Fruit fly (Drosophila melanogaster) whole organism, embryonic: ENCODE data around the gene Spn28Db.

ENCODE experiments used
- CG4360 ChIP-seq: fragments of 200-800 bp; sonication (Bioruptor generic); IDR thresholded peaks from 2 replicates; pipeline ENCODE4 v1.3.6; 2022; ENCODE audit warnings: missing biosample characterization, missing genetic modification characterization
- CG6654 ChIP-seq: fragments of 200-800 bp; sonication (Bioruptor generic); optimal IDR thresholded peaks from 2 replicates; lab custom pipeline; 2017; ENCODE audit warnings: missing biosample characterization, mild to moderate bottlenecking, missing genetic modification characterization
- CG7839 ChIP-seq: fragments of 200-800 bp; sonication (Bioruptor generic); optimal IDR thresholded peaks from 3 replicates; lab custom pipeline; 2018; ENCODE audit warnings: missing biosample characterization, mild to moderate bottlenecking, missing genetic modification characterization, moderate library complexity
- Jarid2 ChIP-seq: fragments of 200-800 bp; sonication (Bioruptor generic); optimal IDR thresholded peaks from 3 replicates; lab custom pipeline; 2017; ENCODE audit warnings: mild to moderate bottlenecking, missing biosample characterization, missing genetic modification reagents, missing genetic modification characterization
- MBD-R2 ChIP-seq: fragments of 200-800 bp; sonication (Bioruptor generic); IDR thresholded peaks from 2 replicates; pipeline ENCODE4 v1.3.6; 2022; ENCODE audit warnings: missing biosample characterization, missing genetic modification characterization
- grau ChIP-seq: fragments of 200-800 bp; optimal IDR thresholded peaks from 3 replicates; lab custom pipeline; 2019; ENCODE audit warnings: missing biosample characterization, mild to moderate bottlenecking, missing genetic modification characterization, moderate library complexity
- hbn ChIP-seq: fragments of 200-800 bp; sonication (Bioruptor generic); IDR thresholded peaks from 2 replicates; pipeline ENCODE4 v1.3.6; 2022; ENCODE audit warnings: missing biosample characterization, missing genetic modification characterization; ENCODE audit not compliant: partially characterized antibody
- lilli ChIP-seq: fragments of 200-800 bp; sonication (Bioruptor generic); optimal IDR thresholded peaks from 3 replicates; lab custom pipeline; 2016; ENCODE audit warnings: missing biosample characterization, missing genetic modification characterization
- mam ChIP-seq: fragments of 200-800 bp; sonication (Bioruptor generic); optimal IDR thresholded peaks from 3 replicates; lab custom pipeline; 2016; ENCODE audit warnings: missing biosample characterization, missing genetic modification characterization
- shn ChIP-seq: fragments of 200-800 bp; sonication (Bioruptor generic); optimal IDR thresholded peaks from 3 replicates; lab custom pipeline; 2016; ENCODE audit warnings: missing biosample characterization, missing genetic modification characterization

DNA sequence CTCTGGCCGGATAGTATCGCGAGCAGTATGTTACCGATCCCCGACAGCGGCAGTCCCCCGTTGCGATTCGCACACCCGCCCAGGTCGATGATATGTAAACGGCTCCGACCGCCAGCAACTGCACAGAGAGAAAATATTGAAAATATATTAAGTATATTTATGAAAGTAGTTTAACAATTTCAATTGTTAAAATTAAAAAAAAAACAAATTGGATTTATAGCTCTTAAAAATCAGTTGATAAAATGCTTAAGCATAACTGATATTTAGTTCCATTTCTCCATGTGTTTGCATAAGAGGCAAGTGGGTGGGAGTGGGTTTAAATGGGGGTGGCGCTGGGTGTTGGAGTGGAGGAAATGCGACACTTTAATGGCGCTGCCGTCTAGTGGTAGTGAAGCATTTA, 41.0 kb downstream of the Spn28Db start:
- TF ChIP-seq shn (GFP tag; lab: Kevin White, UChicago): no peak
- no peak for TF ChIP-seq CG6654
- no peak for TF ChIP-seq hbn (GFP tag; lab: Robert Waterston, UW)
- no peak for TF ChIP-seq MBD-R2 (GFP tag; lab: Robert Waterston, UW)
- peak; percentile 47 for TF ChIP-seq CG7839
- TF ChIP-seq lilli (GFP tag; lab: Kevin White, UChicago): no peak
- no peak for TF ChIP-seq Jarid2
- no peak for TF ChIP-seq CG4360 (GFP tag; lab: Robert Waterston, UW)
- TF ChIP-seq mam (GFP tag; lab: Kevin White, UChicago): no peak
- TF ChIP-seq grau (tag; lab: Kevin White, UChicago): no peak
